Fruit fly (Drosophila melanogaster) whole organism, embryonic: Measurements from ENCODE around the gene Dhdds.
A peak's percentile ranks its signal among the peaks of the same experiment; 100 is the strongest.

Experiments
- Antp ChIP-seq: fragments of 200-800 bp; sonication (Bioruptor generic); optimal IDR thresholded peaks from 3 replicates; lab custom pipeline; 2016; ENCODE audit warnings: missing biosample characterization, missing genetic modification characterization
- Bdp1 ChIP-seq: fragments of 200-800 bp; sonication (Bioruptor generic); optimal IDR thresholded peaks from 3 replicates; lab custom pipeline; 2016; ENCODE audit warnings: missing biosample characterization, missing genetic modification characterization
- Bgb ChIP-seq: fragments of 200-800 bp; sonication (Bioruptor generic); IDR thresholded peaks from 2 replicates; pipeline ENCODE4 v1.3.6; 2022; ENCODE audit warnings: missing biosample characterization, missing genetic modification characterization; ENCODE audit not compliant: partially characterized antibody
- CG10274 ChIP-seq: fragments of 200-800 bp; sonication (Bioruptor generic); optimal IDR thresholded peaks from 3 replicates; lab custom pipeline; 2017; ENCODE audit warnings: missing biosample characterization, mild to moderate bottlenecking, missing genetic modification characterization
- CG11456 ChIP-seq: fragments of 200-800 bp; sonication (Bioruptor generic); IDR thresholded peaks from 3 replicates; pipeline ENCODE4 v1.3.6; 2022; ENCODE audit warnings: missing biosample characterization, missing genetic modification characterization
- CG11696 ChIP-seq: fragments of 200-800 bp; sonication (Bioruptor generic); IDR thresholded peaks from 2 replicates; pipeline ENCODE4 v1.3.6; 2022; ENCODE audit warnings: missing biosample characterization, missing genetic modification characterization
- CG15514 ChIP-seq: fragments of 200-800 bp; sonication (Bioruptor generic); optimal IDR thresholded peaks from 3 replicates; lab custom pipeline; 2017; ENCODE audit warnings: missing biosample characterization, missing genetic modification characterization, mild to moderate bottlenecking, moderate library complexity, missing genetic modification reagents
- CG18476 ChIP-seq: fragments of 200-800 bp; sonication (Bioruptor generic); optimal IDR thresholded peaks from 2 replicates; lab custom pipeline; 2016; ENCODE audit warnings: missing biosample characterization, mild to moderate bottlenecking, missing genetic modification characterization
- CG2129 ChIP-seq: fragments of 200-800 bp; sonication (Bioruptor generic); IDR thresholded peaks from 2 replicates; pipeline ENCODE4 v1.3.6; 2022; ENCODE audit warnings: missing biosample characterization, missing genetic modification characterization; ENCODE audit not compliant: partially characterized antibody
- CG3281 ChIP-seq: fragments of 200-800 bp; sonication (Bioruptor generic); optimal IDR thresholded peaks from 3 replicates; lab custom pipeline; 2017; ENCODE audit warnings: missing biosample characterization, mild to moderate bottlenecking, missing genetic modification characterization
- CG4328 ChIP-seq: fragments of 200-800 bp; sonication (Bioruptor generic); optimal IDR thresholded peaks from 3 replicates; lab custom pipeline; 2017; ENCODE audit warnings: missing biosample characterization, missing genetic modification reagents, missing genetic modification characterization
- CG4404 ChIP-seq: fragments of 200-800 bp; sonication (Bioruptor generic); IDR thresholded peaks from 2 replicates; pipeline ENCODE4 v1.3.6; 2022; ENCODE audit warnings: missing biosample characterization, missing genetic modification characterization
- CG4617 ChIP-seq: fragments of 200-800 bp; sonication (Bioruptor generic); optimal IDR thresholded peaks from 3 replicates; lab custom pipeline; 2016; ENCODE audit warnings: missing biosample characterization, missing genetic modification characterization, borderline replicate concordance
- CG4854 ChIP-seq: fragments of 200-800 bp; sonication (Bioruptor generic); optimal IDR thresholded peaks from 2 replicates; lab custom pipeline; 2016; ENCODE audit warnings: missing biosample characterization, missing genetic modification characterization, inconsistent platforms
- CG6254 ChIP-seq: fragments of 200-800 bp; sonication (Bioruptor generic); optimal IDR thresholded peaks from 3 replicates; lab custom pipeline; 2017; ENCODE audit warnings: mild to moderate bottlenecking, missing biosample characterization, missing genetic modification reagents, missing genetic modification characterization
- CG6854 ChIP-seq: fragments of 200-800 bp; sonication (Bioruptor generic); optimal IDR thresholded peaks from 3 replicates; lab custom pipeline; 2017; ENCODE audit warnings: missing biosample characterization, mild to moderate bottlenecking, missing genetic modification characterization
- CG7745 ChIP-seq: fragments of 200-800 bp; sonication (Bioruptor generic); optimal IDR thresholded peaks from 2 replicates; lab custom pipeline; 2018; ENCODE audit warnings: missing biosample characterization, mild to moderate bottlenecking, missing genetic modification characterization, moderate library complexity
- CG7786 ChIP-seq: fragments of 200-800 bp; sonication (Bioruptor generic); optimal IDR thresholded peaks from 2 replicates; lab custom pipeline; 2016; ENCODE audit warnings: missing biosample characterization, missing genetic modification characterization
- CG7839 ChIP-seq: fragments of 200-800 bp; sonication (Bioruptor generic); optimal IDR thresholded peaks from 3 replicates; lab custom pipeline; 2018; ENCODE audit warnings: missing biosample characterization, mild to moderate bottlenecking, missing genetic modification characterization, moderate library complexity
- CG8089 ChIP-seq: fragments of 200-800 bp; sonication (Bioruptor generic); optimal IDR thresholded peaks from 3 replicates; lab custom pipeline; 2016; ENCODE audit warnings: missing biosample characterization, missing genetic modification characterization
- Dll ChIP-seq: fragments of 200-800 bp; sonication (Bioruptor generic); IDR thresholded peaks from 4 replicates; pipeline ENCODE4 v1.3.6; 2022; ENCODE audit warnings: missing biosample characterization, missing genetic modification characterization; ENCODE audit not compliant: partially characterized antibody
- Doc3 ChIP-seq: fragments of 200-800 bp; sonication (Bioruptor generic); IDR thresholded peaks from 3 replicates; pipeline ENCODE4 v1.3.6; 2022; ENCODE audit warnings: missing biosample characterization, missing genetic modification characterization; ENCODE audit not compliant: partially characterized antibody
- Dref ChIP-seq: fragments of 200-800 bp; sonication (Bioruptor generic); IDR thresholded peaks from 2 replicates; pipeline ENCODE4 v1.3.6; 2022; ENCODE audit warnings: missing biosample characterization, missing genetic modification characterization
- Elba2 ChIP-seq: fragments of 200-800 bp; sonication (Bioruptor generic); optimal IDR thresholded peaks from 3 replicates; lab custom pipeline; 2016; ENCODE audit warnings: missing biosample characterization, missing genetic modification characterization
- Meics ChIP-seq: fragments of 200-800 bp; sonication (Bioruptor generic); optimal IDR thresholded peaks from 2 replicates; lab custom pipeline; 2017; ENCODE audit warnings: missing biosample characterization, mild to moderate bottlenecking, missing genetic modification characterization
- Oaz ChIP-seq: fragments of 200-800 bp; sonication (Bioruptor generic); IDR thresholded peaks from 2 replicates; pipeline ENCODE4 v1.3.6; 2022; ENCODE audit warnings: missing biosample characterization, missing genetic modification characterization
- Oli ChIP-seq: fragments of 200-800 bp; sonication (Bioruptor generic); optimal IDR thresholded peaks from 2 replicates; lab custom pipeline; 2018; ENCODE audit warnings: missing biosample characterization, mild to moderate bottlenecking, missing genetic modification characterization, moderate library complexity
- TFAM ChIP-seq: fragments of 200-800 bp; sonication (Bioruptor generic); optimal IDR thresholded peaks from 2 replicates; lab custom pipeline; 2017; ENCODE audit warnings: missing biosample characterization, missing genetic modification characterization, inconsistent platforms
- aop ChIP-seq: fragments of 200-800 bp; sonication (Bioruptor generic); IDR thresholded peaks from 2 replicates; pipeline ENCODE4 v1.3.6; 2022; ENCODE audit warnings: missing biosample characterization, missing genetic modification characterization
- ase ChIP-seq: fragments of 200-800 bp; sonication (Bioruptor generic); IDR thresholded peaks from 3 replicates; pipeline ENCODE4 v1.3.6; 2022; ENCODE audit warnings: missing biosample characterization, missing genetic modification characterization
- az2 ChIP-seq: fragments of 200-800 bp; sonication (Bioruptor generic); optimal IDR thresholded peaks from 3 replicates; lab custom pipeline; 2016; ENCODE audit warnings: missing biosample characterization, missing genetic modification characterization
- chif ChIP-seq, 2 experiments: fragments of 200-800 bp; sonication (Bioruptor generic); optimal IDR thresholded peaks; 3 replicates each; lab custom pipeline; 2016; ENCODE audit warnings: missing biosample characterization in 2 of 2, missing genetic modification characterization in 2 of 2
- gem ChIP-seq: fragments of 200-800 bp; sonication (Bioruptor generic); optimal IDR thresholded peaks from 2 replicates; lab custom pipeline; 2019; ENCODE audit warnings: missing biosample characterization, mild to moderate bottlenecking, missing genetic modification characterization, moderate library complexity
- grau ChIP-seq: fragments of 200-800 bp; optimal IDR thresholded peaks from 3 replicates; lab custom pipeline; 2019; ENCODE audit warnings: missing biosample characterization, mild to moderate bottlenecking, missing genetic modification characterization, moderate library complexity
- gsb ChIP-seq: fragments of 200-800 bp; sonication (Bioruptor generic); IDR thresholded peaks from 2 replicates; pipeline ENCODE4 v1.3.6; 2022; ENCODE audit warnings: missing biosample characterization, missing genetic modification characterization
- hb ChIP-seq: fragments of 200-800 bp; sonication (Bioruptor generic); IDR thresholded peaks from 3 replicates; pipeline ENCODE4 v1.3.6; 2022; ENCODE audit warnings: missing biosample characterization, missing genetic modification characterization; ENCODE audit not compliant: partially characterized antibody
- mld ChIP-seq: fragments of 200-800 bp; sonication (Bioruptor generic); IDR thresholded peaks from 3 replicates; pipeline ENCODE4 v1.3.6; 2022; ENCODE audit warnings: missing biosample characterization, missing genetic modification characterization; ENCODE audit not compliant: partially characterized antibody
- peb ChIP-seq: fragments of 200-800 bp; sonication (Bioruptor generic); IDR thresholded peaks from 2 replicates; pipeline ENCODE4 v1.3.6; 2022; ENCODE audit warnings: missing biosample characterization, missing genetic modification characterization
- pho ChIP-seq: fragments of 200-800 bp; sonication (Bioruptor generic); optimal IDR thresholded peaks from 2 replicates; lab custom pipeline; 2016; ENCODE audit warnings: missing biosample characterization, missing genetic modification characterization
- pnt ChIP-seq: fragments of 200-800 bp; sonication (Bioruptor generic); optimal IDR thresholded peaks from 3 replicates; lab custom pipeline; 2016; ENCODE audit warnings: missing biosample characterization, missing genetic modification characterization
- ranshi ChIP-seq: fragments of 200-800 bp; sonication (Bioruptor generic); IDR thresholded peaks from 2 replicates; pipeline ENCODE4 v1.3.6; 2022; ENCODE audit warnings: missing biosample characterization, missing genetic modification characterization
- ro ChIP-seq: fragments of 200-800 bp; sonication (Bioruptor generic); IDR thresholded peaks from 2 replicates; pipeline ENCODE4 v1.3.6; 2022; ENCODE audit warnings: missing biosample characterization, missing genetic modification characterization
- sim ChIP-seq: fragments of 200-800 bp; sonication (Bioruptor generic); IDR thresholded peaks from 2 replicates; pipeline ENCODE4 v1.3.6; 2022; ENCODE audit warnings: missing biosample characterization, missing genetic modification characterization
- tin ChIP-seq: fragments of 200-800 bp; sonication (Bioruptor generic); optimal IDR thresholded peaks from 3 replicates; lab custom pipeline; 2016; ENCODE audit warnings: missing biosample characterization, missing genetic modification characterization
- tup ChIP-seq: fragments of 200-800 bp; sonication (Bioruptor generic); optimal IDR thresholded peaks from 2 replicates; lab custom pipeline; 2016; ENCODE audit warnings: missing biosample characterization, mild to moderate bottlenecking, missing genetic modification characterization, moderate library complexity
- vnd ChIP-seq: fragments of 200-800 bp; sonication (Bioruptor generic); IDR thresholded peaks from 3 replicates; pipeline ENCODE4 v1.3.6; 2022; ENCODE audit warnings: missing biosample characterization, missing genetic modification characterization; ENCODE audit not compliant: partially characterized antibody
- wdn ChIP-seq: fragments of 200-800 bp; sonication (Bioruptor generic); IDR thresholded peaks from 2 replicates; pipeline ENCODE4 v1.3.6; 2022; ENCODE audit warnings: missing biosample characterization, missing genetic modification characterization
- yki ChIP-seq: fragments of >200 bp; optimal IDR thresholded peaks from 3 replicates; lab custom pipeline; 2018

Gene Dhdds

DNA sequence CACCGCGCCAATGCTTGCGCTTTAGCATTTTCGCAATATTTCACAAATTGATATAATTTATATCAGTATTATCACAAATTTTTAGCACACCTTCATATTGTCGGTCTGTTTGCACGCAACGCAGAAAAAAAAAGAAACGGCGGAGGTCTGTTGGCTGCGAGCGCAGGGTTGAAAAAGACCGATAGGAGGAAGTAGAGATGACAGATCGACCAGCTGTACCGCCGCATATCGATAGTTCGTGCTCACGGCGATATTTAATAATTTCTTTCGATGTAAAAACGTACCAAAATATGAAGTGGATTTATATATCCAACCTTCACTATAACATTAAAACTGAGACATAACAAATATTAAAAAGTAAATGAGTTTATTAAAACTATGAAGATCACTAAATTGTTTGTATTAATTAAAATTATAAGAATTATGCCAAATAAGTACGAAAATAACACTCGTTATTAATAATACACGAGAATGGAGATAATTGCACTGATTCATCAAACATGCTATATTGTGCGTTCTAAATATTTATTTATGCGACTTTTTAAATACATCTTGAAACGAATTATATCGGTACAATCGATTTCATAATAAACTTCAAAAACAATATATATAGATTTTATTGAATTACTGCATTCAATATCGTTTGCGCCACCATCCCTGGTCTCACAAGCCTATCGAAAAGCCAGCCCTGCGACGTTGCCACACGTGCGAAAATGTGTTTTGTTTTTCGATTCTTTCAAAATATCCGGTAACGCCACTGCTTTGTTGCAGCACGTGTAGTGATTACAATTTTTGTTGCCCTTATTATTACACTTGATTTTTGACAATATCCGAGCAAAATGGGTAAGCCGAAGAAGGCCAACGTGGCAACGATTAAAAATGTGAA is 31.8 kb downstream of the Dhdds start, which contains the start of the genes RpS6 and bys (continued):
- TF ChIP-seq CG10274 (GFP tag; lab: Kevin White, UChicago) (peak; percentile 46), chif (GFP tag; optimal IDR thresholded peaks at IDR 0.05; lab: Kevin White, UChicago) (peak in 1 of 2 experiments; percentile 8), ase (GFP tag; lab: Robert Waterston, UW) (peak; percentile 61; the same call in 1 of the 3 replicates), CG8089 (GFP tag; lab: Kevin White, UChicago) (peak; percentile 5), ro (GFP tag; lab: Robert Waterston, UW) (no peak; the same call in 1 of the 2 replicates), aop (GFP tag; lab: Robert Waterston, UW) (peak; percentile 88), TFAM (GFP tag; lab: Kevin White, UChicago) (no peak), ranshi (peak; percentile 39), az2 (GFP tag; lab: Kevin White, UChicago) (peak; percentile 29), pho (no peak), CG4328 (GFP tag; lab: Kevin White, UChicago) (peak; percentile 15), CG7839 (tag; lab: Kevin White, UChicago) (peak; percentile 49), tin (GFP tag; lab: Kevin White, UChicago) (peak; percentile 36), CG7745 (tag; lab: Kevin White, UChicago) (peak; percentile 2), gsb (GFP tag; lab: Robert Waterston, UW) (peak; percentile 31), Elba2 (no peak), Bdp1 (GFP tag; lab: Kevin White, UChicago) (no peak), sim (GFP tag; lab: Robert Waterston, UW) (0 out of 2 replicates have a peak, but pooled peaks have one; percentile 23), CG11456 (GFP tag; lab: Robert Waterston, UW) (peak; percentile 81), CG7786 (no peak), CG4617 (GFP tag; lab: Kevin White, UChicago) (peak; percentile 19), peb (GFP tag; lab: Robert Waterston, UW) (no peak), Dll (GFP tag; lab: Robert Waterston, UW) (peak; percentile 80), Meics (GFP tag; lab: Kevin White, UChicago) (peak; percentile 66), CG4404 (GFP tag; lab: Robert Waterston, UW) (no peak), grau (tag; lab: Kevin White, UChicago) (peak; percentile 2), Doc3 (GFP tag; lab: Robert Waterston, UW) (peak; percentile 71; the same call in 2 of the 3 replicates), Dref (GFP tag; lab: Robert Waterston, UW) (peak; percentile 76), CG4854 (no peak), CG15514 (GFP tag; lab: Kevin White, UChicago) (peak; percentile 22), CG11696 (GFP tag; lab: Robert Waterston, UW) (no peak), Bgb (GFP tag; lab: Robert Waterston, UW) (peak; percentile 84), CG3281 (GFP tag; lab: Kevin White, UChicago) (peak; percentile 67), vnd (GFP tag; lab: Robert Waterston, UW) (peak; percentile 78), CG6854 (GFP tag; lab: Kevin White, UChicago) (peak; percentile 49), Antp (peak; percentile 35), CG6254 (GFP tag; lab: Kevin White, UChicago) (peak; percentile 11), Oli (peak; percentile 33), wdn (GFP tag; lab: Robert Waterston, UW) (peak; percentile 12; the same call in 1 of the 2 replicates), CG18476 (peak; percentile 21), hb (GFP tag; lab: Robert Waterston, UW) (peak; percentile 78), gem (tag; lab: Kevin White, UChicago) (peak; percentile 50), CG2129 (peak; percentile 74), tup (GFP tag; lab: Kevin White, UChicago) (peak; percentile 27), Oaz (GFP tag; lab: Robert Waterston, UW) (peak; percentile 15; the same call in 1 of the 2 replicates), mld (GFP tag; lab: Robert Waterston, UW) (peak; percentile 86; the same call in 2 of the 3 replicates), pnt (GFP tag; lab: Kevin White, UChicago) (no peak), yki (lab: Kevin White, UChicago) (no peak)
